Fruit fly (Drosophila melanogaster) whole organism, embryonic: ENCODE data around the gene Tbc1d22.
A peak's percentile ranks its signal among the peaks of the same experiment; 100 is the strongest.

Experiments
- CG10366 ChIP-seq: fragments of 200-800 bp; sonication (Bioruptor generic); IDR thresholded peaks from 2 replicates; pipeline ENCODE4 v1.3.6; 2022; ENCODE audit warnings: missing biosample characterization, missing genetic modification characterization
- CG11247 ChIP-seq: fragments of 200-800 bp; sonication (Bioruptor generic); IDR thresholded peaks from 2 replicates; pipeline ENCODE4 v1.3.6; 2022; ENCODE audit warnings: missing biosample characterization, missing genetic modification characterization
- CG15073 ChIP-seq: fragments of 200-800 bp; sonication (Bioruptor generic); optimal IDR thresholded peaks from 2 replicates; lab custom pipeline; 2016; ENCODE audit warnings: missing biosample characterization, missing genetic modification characterization
- CG17361 ChIP-seq: fragments of 200-800 bp; sonication (Bioruptor generic); IDR thresholded peaks from 3 replicates; pipeline ENCODE4 v1.3.6; 2022; ENCODE audit warnings: missing biosample characterization, missing genetic modification characterization
- CG2202 ChIP-seq: fragments of 200-800 bp; sonication (Bioruptor generic); optimal IDR thresholded peaks from 2 replicates; lab custom pipeline; 2018; ENCODE audit warnings: missing biosample characterization, mild to moderate bottlenecking, missing genetic modification characterization
- CG3163 ChIP-seq: fragments of 200-800 bp; sonication (Bioruptor generic); optimal IDR thresholded peaks from 3 replicates; lab custom pipeline; 2016; ENCODE audit warnings: missing biosample characterization, missing genetic modification characterization
- CG32772 ChIP-seq: fragments of 200-800 bp; sonication (Bioruptor generic); IDR thresholded peaks from 2 replicates; pipeline ENCODE4 v1.3.6; 2022; ENCODE audit warnings: missing biosample characterization, missing genetic modification characterization
- CG33557 ChIP-seq: fragments of 200-800 bp; sonication (Bioruptor generic); optimal IDR thresholded peaks from 2 replicates; lab custom pipeline; 2019; ENCODE audit warnings: missing biosample characterization, mild to moderate bottlenecking, missing genetic modification characterization, moderate library complexity
- CG3726 ChIP-seq: fragments of 200-800 bp; sonication (Bioruptor generic); IDR thresholded peaks from 3 replicates; pipeline ENCODE4, ENCODE4 v1.3.6; 2022; ENCODE audit warnings: missing biosample characterization, missing genetic modification characterization
- CG3995 ChIP-seq: fragments of 200-800 bp; sonication (Bioruptor generic); optimal IDR thresholded peaks from 3 replicates; lab custom pipeline; 2016; ENCODE audit warnings: missing biosample characterization, missing genetic modification characterization
- CG4617 ChIP-seq: fragments of 200-800 bp; sonication (Bioruptor generic); optimal IDR thresholded peaks from 3 replicates; lab custom pipeline; 2016; ENCODE audit warnings: missing biosample characterization, missing genetic modification characterization, borderline replicate concordance
- CG5245 ChIP-seq: fragments of 200-800 bp; sonication (Bioruptor generic); optimal IDR thresholded peaks from 3 replicates; lab custom pipeline; 2016; ENCODE audit warnings: missing biosample characterization, missing genetic modification characterization
- CG6854 ChIP-seq: fragments of 200-800 bp; sonication (Bioruptor generic); optimal IDR thresholded peaks from 3 replicates; lab custom pipeline; 2017; ENCODE audit warnings: missing biosample characterization, mild to moderate bottlenecking, missing genetic modification characterization
- CG7372 ChIP-seq: fragments of 200-800 bp; sonication (Bioruptor generic); IDR thresholded peaks from 2 replicates; pipeline ENCODE4 v1.3.6; 2022; ENCODE audit warnings: missing biosample characterization, missing genetic modification characterization
- CG7786 ChIP-seq: fragments of 200-800 bp; sonication (Bioruptor generic); optimal IDR thresholded peaks from 2 replicates; lab custom pipeline; 2016; ENCODE audit warnings: missing biosample characterization, missing genetic modification characterization
- CG9215 ChIP-seq: fragments of 200-800 bp; sonication (Bioruptor generic); IDR thresholded peaks from 2 replicates; pipeline ENCODE4 v1.3.6; 2022; ENCODE audit warnings: missing biosample characterization, missing genetic modification characterization
- CG9437 ChIP-seq: fragments of 200-800 bp; sonication (Bioruptor generic); optimal IDR thresholded peaks from 2 replicates; lab custom pipeline; 2018; ENCODE audit warnings: missing biosample characterization, mild to moderate bottlenecking, missing genetic modification characterization
- Fer3 ChIP-seq: fragments of 200-800 bp; sonication (Bioruptor generic); optimal IDR thresholded peaks from 2 replicates; lab custom pipeline; 2018; ENCODE audit warnings: missing biosample characterization, mild to moderate bottlenecking, missing genetic modification characterization, moderate library complexity
- Lhr ChIP-seq: fragments of 200-800 bp; sonication (Bioruptor generic); optimal IDR thresholded peaks from 3 replicates; lab custom pipeline; 2017; ENCODE audit warnings: mild to moderate bottlenecking, missing biosample characterization, missing genetic modification reagents, missing genetic modification characterization
- Lpt ChIP-seq: fragments of >200 bp; optimal IDR thresholded peaks from 2 replicates; lab custom pipeline; 2018; ENCODE audit warnings: missing biosample characterization, missing genetic modification characterization
- NC2α ChIP-seq: fragments of 200-800 bp; sonication (Bioruptor generic); optimal IDR thresholded peaks from 2 replicates; lab custom pipeline; 2016; ENCODE audit warnings: missing biosample characterization, missing genetic modification characterization
- NFAT ChIP-seq: fragments of 200-800 bp; sonication (Bioruptor generic); IDR thresholded peaks from 2 replicates; pipeline ENCODE4 v1.3.6; 2022; ENCODE audit warnings: missing biosample characterization, missing genetic modification characterization
- Oaz ChIP-seq: fragments of 200-800 bp; sonication (Bioruptor generic); IDR thresholded peaks from 2 replicates; pipeline ENCODE4 v1.3.6; 2022; ENCODE audit warnings: missing biosample characterization, missing genetic modification characterization
- Oli ChIP-seq: fragments of 200-800 bp; sonication (Bioruptor generic); optimal IDR thresholded peaks from 2 replicates; lab custom pipeline; 2018; ENCODE audit warnings: missing biosample characterization, mild to moderate bottlenecking, missing genetic modification characterization, moderate library complexity
- Sry-δ ChIP-seq: fragments of 200-800 bp; sonication (Bioruptor generic); optimal IDR thresholded peaks from 2 replicates; lab custom pipeline; 2016; ENCODE audit warnings: missing biosample characterization, missing genetic modification characterization
- Ssrp ChIP-seq: fragments of 200-800 bp; sonication (Bioruptor generic); optimal IDR thresholded peaks from 2 replicates; lab custom pipeline; 2018; ENCODE audit warnings: missing biosample characterization, mild to moderate bottlenecking, missing genetic modification characterization, moderate library complexity
- TFAM ChIP-seq: fragments of 200-800 bp; sonication (Bioruptor generic); optimal IDR thresholded peaks from 2 replicates; lab custom pipeline; 2017; ENCODE audit warnings: missing biosample characterization, missing genetic modification characterization, inconsistent platforms
- Xbp1 ChIP-seq: fragments of 200-800 bp; sonication (Bioruptor generic); optimal IDR thresholded peaks from 3 replicates; lab custom pipeline; 2016; ENCODE audit warnings: missing biosample characterization, mild to moderate bottlenecking, missing genetic modification characterization
- ase ChIP-seq: fragments of 200-800 bp; sonication (Bioruptor generic); IDR thresholded peaks from 3 replicates; pipeline ENCODE4 v1.3.6; 2022; ENCODE audit warnings: missing biosample characterization, missing genetic modification characterization
- bbx ChIP-seq: fragments of 200-800 bp; sonication (Bioruptor generic); IDR thresholded peaks from 2 replicates; pipeline ENCODE4 v1.3.6; 2022; ENCODE audit warnings: missing biosample characterization, missing genetic modification characterization; ENCODE audit not compliant: partially characterized antibody
- bowl ChIP-seq: fragments of 200-800 bp; sonication (Bioruptor generic); IDR thresholded peaks from 2 replicates; pipeline ENCODE4 v1.3.6; 2022; ENCODE audit warnings: missing biosample characterization, missing genetic modification characterization
- chinmo ChIP-seq: fragments of 200-800 bp; sonication (Bioruptor generic); IDR thresholded peaks from 4 replicates; pipeline ENCODE4 v1.3.6; 2022; ENCODE audit warnings: missing biosample characterization, missing genetic modification characterization; ENCODE audit not compliant: partially characterized antibody
- chn ChIP-seq: fragments of 200-800 bp; sonication (Bioruptor generic); optimal IDR thresholded peaks from 2 replicates; lab custom pipeline; 2016; ENCODE audit warnings: missing biosample characterization, missing genetic modification characterization
- danr ChIP-seq: fragments of 200-800 bp; sonication (Bioruptor generic); IDR thresholded peaks from 2 replicates; pipeline ENCODE4 v1.3.6; 2022; ENCODE audit warnings: missing biosample characterization, missing genetic modification characterization
- dysf ChIP-seq: fragments of 200-800 bp; sonication (Bioruptor generic); IDR thresholded peaks from 3 replicates; pipeline ENCODE4 v1.3.6; 2022; ENCODE audit warnings: missing biosample characterization, missing genetic modification characterization
- en ChIP-seq: fragments of 200-800 bp; sonication (Bioruptor generic); optimal IDR thresholded peaks from 2 replicates; lab custom pipeline; 2016; ENCODE audit warnings: missing biosample characterization, missing genetic modification characterization
- gfzf ChIP-seq: fragments of 200-800 bp; sonication (Bioruptor generic); optimal IDR thresholded peaks from 2 replicates; lab custom pipeline; 2016; ENCODE audit warnings: missing biosample characterization, mild to moderate bottlenecking, missing genetic modification characterization, moderate library complexity
- kay ChIP-seq: fragments of 200-800 bp; sonication (Bioruptor generic); optimal IDR thresholded peaks from 2 replicates; lab custom pipeline; 2016; ENCODE audit warnings: missing biosample characterization, missing genetic modification characterization
- knrl ChIP-seq: fragments of 200-800 bp; sonication (Bioruptor generic); IDR thresholded peaks from 3 replicates; pipeline ENCODE4 v1.3.6; 2022; ENCODE audit warnings: missing biosample characterization, missing genetic modification characterization; ENCODE audit not compliant: partially characterized antibody
- oc ChIP-seq: fragments of 200-800 bp; sonication (Bioruptor generic); optimal IDR thresholded peaks from 2 replicates; lab custom pipeline; 2018; ENCODE audit warnings: missing biosample characterization, mild to moderate bottlenecking, missing genetic modification characterization, moderate library complexity
- pho ChIP-seq: fragments of 200-800 bp; sonication (Bioruptor generic); optimal IDR thresholded peaks from 2 replicates; lab custom pipeline; 2016; ENCODE audit warnings: missing biosample characterization, missing genetic modification characterization
- pzg ChIP-seq: fragments of 200-800 bp; sonication (Bioruptor generic); optimal IDR thresholded peaks from 3 replicates; lab custom pipeline; 2018; ENCODE audit warnings: missing biosample characterization, mild to moderate bottlenecking, missing genetic modification characterization, moderate library complexity
- run ChIP-seq: fragments of 200-800 bp; sonication (Bioruptor generic); optimal IDR thresholded peaks from 3 replicates; lab custom pipeline; 2018; ENCODE audit warnings: missing biosample characterization, mild to moderate bottlenecking, missing genetic modification characterization
- salm ChIP-seq: fragments of 200-800 bp; sonication (Bioruptor generic); optimal IDR thresholded peaks from 2 replicates; lab custom pipeline; 2018; ENCODE audit warnings: missing biosample characterization, mild to moderate bottlenecking, missing genetic modification characterization
- schlank ChIP-seq: fragments of 200-800 bp; sonication (Bioruptor generic); optimal IDR thresholded peaks from 2 replicates; lab custom pipeline; 2018; ENCODE audit warnings: missing biosample characterization, mild to moderate bottlenecking, missing genetic modification characterization
- sens ChIP-seq: fragments of 200-800 bp; sonication (Bioruptor generic); peaks from one replicate; lab custom pipeline; 2016; ENCODE audit warnings: missing biosample characterization, missing genetic modification characterization
- sr ChIP-seq: fragments of 200-800 bp; sonication (Bioruptor generic); IDR thresholded peaks from 3 replicates; pipeline ENCODE4 v1.3.6; 2022; ENCODE audit warnings: missing biosample characterization, missing genetic modification characterization
- stwl ChIP-seq: fragments of 200-800 bp; sonication (Bioruptor generic); optimal IDR thresholded peaks from 3 replicates; lab custom pipeline; 2018; ENCODE audit warnings: missing biosample characterization, mild to moderate bottlenecking, missing genetic modification characterization, moderate library complexity
- tap ChIP-seq: fragments of 200-800 bp; optimal IDR thresholded peaks from 3 replicates; lab custom pipeline; 2019; ENCODE audit warnings: missing biosample characterization, mild to moderate bottlenecking, missing genetic modification characterization, moderate library complexity
- wek ChIP-seq: fragments of 200-800 bp; sonication (Bioruptor generic); optimal IDR thresholded peaks from 3 replicates; lab custom pipeline; 2018; ENCODE audit warnings: missing biosample characterization, mild to moderate bottlenecking, missing genetic modification characterization, moderate library complexity

Gene Tbc1d22

DNA sequence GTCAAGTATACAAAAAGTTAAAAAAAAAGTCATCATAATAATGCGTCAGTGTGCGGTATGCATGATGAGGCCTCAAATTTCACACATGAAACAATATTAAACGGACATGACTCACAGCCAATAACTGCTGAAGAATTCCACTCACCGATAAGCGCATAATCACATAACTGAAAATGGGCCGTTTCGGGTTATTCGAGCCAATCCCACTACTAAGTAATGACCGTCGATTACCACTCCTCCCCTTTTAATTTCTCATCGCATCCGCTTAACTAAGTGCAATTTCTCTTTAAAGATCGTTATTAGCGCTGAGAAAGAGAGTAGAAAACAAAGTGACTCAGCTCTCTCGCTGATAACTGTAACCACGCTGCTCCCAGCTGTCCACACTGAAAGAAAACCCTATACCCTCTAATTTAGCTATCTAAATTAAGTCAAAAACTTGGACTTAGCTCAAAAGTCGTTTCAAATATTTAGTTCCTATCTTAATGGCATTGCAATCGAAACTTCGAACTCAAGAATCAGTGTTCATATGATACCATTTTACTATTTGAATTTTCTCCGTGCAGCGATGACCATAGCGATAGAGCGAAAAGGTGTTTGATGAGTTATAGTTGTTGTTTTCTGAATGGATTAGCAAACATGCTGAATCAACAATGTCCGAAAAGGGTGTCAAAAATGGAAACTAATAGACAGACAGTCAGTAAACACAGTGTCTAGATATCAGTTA, 10.9 kb downstream of the Tbc1d22 start (continued):
- TF ChIP-seq CG5245 (peak; percentile 77), Xbp1 (GFP tag; lab: Kevin White, UChicago) (peak; percentile 92), NFAT (peak; percentile 76), tap (peak; percentile 90), salm (peak; percentile 78), knrl (GFP tag; lab: Robert Waterston, UW) (no peak), CG9437 (peak; percentile 76), CG17361 (GFP tag; lab: Robert Waterston, UW) (peak; percentile 88), schlank (peak; percentile 72), Lpt (no peak), pho (peak; percentile 86), danr (GFP tag; lab: Robert Waterston, UW) (peak; percentile 64), kay (GFP tag; lab: Kevin White, UChicago) (peak; percentile 82), TFAM (GFP tag; lab: Kevin White, UChicago) (peak; percentile 67), bowl (GFP tag; lab: Robert Waterston, UW) (peak; percentile 70), CG15073 (no peak), stwl (tag; lab: Kevin White, UChicago) (peak; percentile 15), CG4617 (GFP tag; lab: Kevin White, UChicago) (peak; percentile 66), chinmo (GFP tag; lab: Robert Waterston, UW) (no peak), Lhr (peak; percentile 67), Oli (tag; lab: Kevin White, UChicago) (peak; percentile 90), CG32772 (GFP tag; lab: Robert Waterston, UW) (peak; percentile 82), sens (GFP tag; lab: Kevin White, UChicago) (peak; percentile 98), CG10366 (peak; percentile 86), CG2202 (tag; lab: Kevin White, UChicago) (peak; percentile 70), en (GFP tag; lab: Kevin White, UChicago) (peak; percentile 79), NC2α (peak; percentile 73), Fer3 (tag; lab: Kevin White, UChicago) (peak; percentile 90), ase (GFP tag; lab: Robert Waterston, UW) (peak; percentile 86), gfzf (no peak), CG3726 (GFP tag; lab: Robert Waterston, UW) (peak; percentile 74; the same call in 1 of the 3 replicates), CG9215 (GFP tag; lab: Robert Waterston, UW) (peak; percentile 61), Oaz (GFP tag; lab: Robert Waterston, UW) (peak; percentile 60), oc (tag; lab: Kevin White, UChicago) (peak; percentile 91), CG7786 (GFP tag; lab: Kevin White, UChicago) (peak; percentile 91), Sry-δ (GFP tag; lab: Kevin White, UChicago) (peak; percentile 59), run (tag; lab: Kevin White, UChicago) (peak; percentile 81), CG6854 (GFP tag; lab: Kevin White, UChicago) (peak; percentile 79), CG3995 (GFP tag; lab: Kevin White, UChicago) (peak; percentile 39), wek (GFP tag; lab: Kevin White, UChicago) (peak; percentile 86), bbx (GFP tag; lab: Robert Waterston, UW) (no peak), CG3163 (peak; percentile 81), dysf (GFP tag; lab: Robert Waterston, UW) (peak; percentile 89), sr (GFP tag; lab: Robert Waterston, UW) (peak; percentile 76; the same call in 2 of the 3 replicates), pzg (GFP tag; lab: Kevin White, UChicago) (no peak), Ssrp (tag; lab: Kevin White, UChicago) (peak; percentile 80), CG7372 (GFP tag; lab: Robert Waterston, UW) (peak; percentile 69; the same call in 1 of the 2 replicates), CG11247 (GFP tag; lab: Robert Waterston, UW) (peak; percentile 81), chn (GFP tag; lab: Kevin White, UChicago) (peak; percentile 80), CG33557 (GFP tag; lab: Kevin White, UChicago) (peak; percentile 40)
